Fruit fly (Drosophila melanogaster): ENCODE data around the gene Gyc32E.

Gyc32E gene

DNA sequence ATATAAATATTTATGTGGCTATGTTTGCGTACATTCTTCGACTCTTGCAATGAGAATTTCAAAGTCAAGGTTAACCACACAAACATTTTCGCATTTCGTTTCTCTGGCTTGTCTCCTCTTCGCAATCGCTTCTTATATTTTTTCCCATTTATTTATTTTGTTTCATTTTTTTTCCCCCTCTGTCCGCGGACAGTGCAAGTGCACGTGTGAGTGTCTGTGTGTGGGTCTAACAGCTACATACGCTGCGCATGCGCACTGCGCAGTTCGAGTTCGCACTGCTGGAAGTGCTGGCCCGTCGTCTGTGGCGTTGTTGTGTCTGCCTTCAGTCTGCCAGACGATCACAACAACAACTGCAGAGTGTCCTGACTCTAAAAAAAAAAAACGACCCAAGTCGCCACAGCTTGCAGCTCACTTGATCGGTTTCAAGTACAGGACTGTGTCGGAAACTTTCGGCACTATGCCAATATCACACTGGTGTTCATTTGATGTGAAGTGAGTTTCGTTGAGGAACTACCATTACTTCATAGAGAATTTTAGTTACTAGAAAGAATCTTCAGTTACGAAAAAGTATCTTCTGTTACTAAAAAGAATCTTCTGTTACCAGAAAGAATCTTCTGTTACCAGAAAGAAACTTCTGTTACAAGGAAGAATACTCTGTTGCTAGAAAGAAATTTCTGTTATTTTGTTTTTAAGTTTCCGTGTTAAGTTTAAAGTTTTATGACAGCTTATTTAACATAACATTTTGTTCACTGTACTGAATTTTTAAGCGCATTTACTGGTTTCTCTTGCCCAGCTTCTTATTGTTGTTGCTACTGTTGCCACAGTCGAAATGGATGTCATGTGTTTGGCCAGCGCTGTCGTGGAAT is 26.7 kb upstream of the Gyc32E start:
- TF ChIP-seq CG11617 (GFP tag; optimal IDR thresholded peaks at IDR 0.05) = no peak
- TF ChIP-seq Clk (GFP tag; optimal IDR thresholded peaks at IDR 0.05) = no peak
- no peak for TF ChIP-seq Mnt (GFP tag; optimal IDR thresholded peaks at IDR 0.05)
- TF ChIP-seq Crg-1 (GFP tag; optimal IDR thresholded peaks at IDR 0.05) = no peak
- TF ChIP-seq Hr96 (GFP tag; optimal IDR thresholded peaks at IDR 0.05) = no peak
- TF ChIP-seq toe (GFP tag; optimal IDR thresholded peaks at IDR 0.05) = no peak
- no peak for TF ChIP-seq CG33017 (tag; optimal IDR thresholded peaks at IDR 0.05)
- no peak for TF ChIP-seq CG7101 (tag; optimal IDR thresholded peaks at IDR 0.05)
- no peak for TF ChIP-seq bab1 (GFP tag; optimal IDR thresholded peaks at IDR 0.05)
- no peak for TF ChIP-seq CG7045 (GFP tag; optimal IDR thresholded peaks at IDR 0.05)
- no peak for TF ChIP-seq cnc (optimal IDR thresholded peaks at IDR 0.05)
- TF ChIP-seq ovo (GFP tag; optimal IDR thresholded peaks at IDR 0.05) = no peak

DNA sequence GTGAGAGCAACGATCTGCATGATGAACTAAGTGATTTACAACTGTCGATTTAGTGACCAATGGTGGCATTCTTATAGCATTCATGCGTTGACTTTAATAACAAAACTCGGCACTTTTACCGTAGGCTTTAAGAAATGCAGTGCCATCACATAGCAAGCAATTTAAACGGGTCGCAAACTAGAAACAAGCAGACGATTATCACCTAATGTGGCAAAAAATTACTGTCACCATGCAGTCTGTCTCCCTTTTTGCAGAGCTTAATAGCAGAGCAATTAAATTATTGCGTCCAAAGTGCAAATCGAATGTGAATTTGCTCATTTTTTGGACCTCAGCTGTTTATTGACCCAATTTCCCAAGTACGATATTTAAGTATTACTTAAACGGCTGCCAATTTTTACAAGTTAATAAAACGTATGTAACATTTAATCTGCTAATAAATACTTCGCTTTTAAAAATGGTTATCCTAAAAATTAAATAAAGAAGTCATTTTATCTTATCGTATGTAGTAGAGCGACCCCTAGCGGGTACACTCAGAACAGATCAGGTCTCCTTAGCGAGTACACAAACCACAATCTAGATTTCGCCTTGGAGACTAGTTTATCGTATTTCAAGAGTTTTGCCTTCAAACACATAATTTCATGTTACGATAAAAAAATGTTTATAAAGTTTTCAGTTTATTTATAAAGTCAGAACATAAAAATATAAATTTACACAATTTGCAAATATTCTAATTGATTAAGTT is 22.9 kb upstream of the Gyc32E start, which contains the start of gene Vm32E:
TSS of gene Vm32E (minus strand) at position 51 of the 742 bp plus-strand sequence.
- TF ChIP-seq CG14711 (tag; optimal IDR thresholded peaks at IDR 0.05) = no peak
- peak; percentile 89 for TF ChIP-seq tj (GFP tag; optimal IDR thresholded peaks at IDR 0.05)
- TF ChIP-seq CG5204 (GFP tag; optimal IDR thresholded peaks at IDR 0.05) = no peak
- TF ChIP-seq kay (GFP tag; ENCODE audit: borderline replicate concordance) = peak; percentile 50
- TF ChIP-seq bab1 (GFP tag; optimal IDR thresholded peaks at IDR 0.05) = no peak
- TF ChIP-seq Clk (GFP tag; optimal IDR thresholded peaks at IDR 0.05) = no peak
- TF ChIP-seq CG7045 (GFP tag; optimal IDR thresholded peaks at IDR 0.05) = no peak
- no peak for TF ChIP-seq pad (GFP tag; optimal IDR thresholded peaks at IDR 0.05)
- TF ChIP-seq Mnt (GFP tag; optimal IDR thresholded peaks at IDR 0.05) = no peak

DNA sequence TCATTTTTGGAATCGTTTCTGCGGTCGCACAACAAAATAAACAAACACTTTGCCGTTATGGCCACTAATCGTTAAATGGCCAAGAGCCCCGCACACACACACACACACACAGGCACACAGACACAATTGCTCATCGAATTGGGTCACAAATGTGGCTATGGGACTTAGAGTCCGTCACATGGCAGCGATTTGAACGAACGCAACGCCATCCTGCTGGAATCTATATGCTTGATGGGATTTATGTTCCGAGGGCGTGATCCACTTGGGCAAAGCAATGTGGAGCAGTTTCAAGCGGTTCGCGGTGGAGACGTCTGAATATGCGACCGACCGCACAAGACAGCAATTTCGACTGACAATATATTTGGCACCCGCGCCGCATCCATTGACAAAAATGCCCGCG is 21.6 kb upstream of the Gyc32E start:
- TF ChIP-seq CG14711 (tag; optimal IDR thresholded peaks at IDR 0.05) (no peak), cnc (optimal IDR thresholded peaks at IDR 0.05) (no peak), CG7101 (tag; optimal IDR thresholded peaks at IDR 0.05) (no peak), Clk (GFP tag; optimal IDR thresholded peaks at IDR 0.05) (no peak), Crg-1 (GFP tag; optimal IDR thresholded peaks at IDR 0.05) (no peak), ovo (GFP tag; optimal IDR thresholded peaks at IDR 0.05) (no peak), pad (GFP tag; optimal IDR thresholded peaks at IDR 0.05) (no peak), kay (GFP tag; ENCODE audit: borderline replicate concordance) (no peak)

DNA sequence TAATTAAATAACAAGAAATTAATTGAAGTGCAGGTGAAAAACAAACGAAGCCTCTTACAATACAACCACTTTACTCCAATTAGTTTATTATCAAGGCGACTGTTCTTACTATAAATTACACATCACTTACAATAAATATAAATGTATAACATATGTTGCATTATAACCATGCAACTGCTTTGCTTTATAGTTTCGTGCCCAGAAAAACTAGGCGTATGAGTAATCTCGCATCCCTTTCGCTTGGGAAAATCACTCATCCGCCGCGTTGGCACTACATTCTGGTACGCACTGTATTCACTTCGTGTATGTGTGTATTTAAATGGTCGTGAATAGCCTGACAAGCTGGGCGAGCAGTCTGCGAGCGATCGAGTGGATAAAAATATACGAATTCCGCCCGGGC is 21.0 kb upstream of the Gyc32E start:
- TF ChIP-seq Hr96 (GFP tag; optimal IDR thresholded peaks at IDR 0.05) (no peak), bab1 (GFP tag; optimal IDR thresholded peaks at IDR 0.05) (no peak), Mnt (GFP tag; optimal IDR thresholded peaks at IDR 0.05) (no peak), cnc (optimal IDR thresholded peaks at IDR 0.05) (no peak), CG5204 (GFP tag; optimal IDR thresholded peaks at IDR 0.05) (no peak), CG33017 (tag; optimal IDR thresholded peaks at IDR 0.05) (no peak), tj (GFP tag; optimal IDR thresholded peaks at IDR 0.05) (no peak), CG1620 (GFP tag; optimal IDR thresholded peaks at IDR 0.05) (no peak), toe (GFP tag; optimal IDR thresholded peaks at IDR 0.05) (no peak), cic (GFP tag; optimal IDR thresholded peaks at IDR 0.05) (no peak)

- TF ChIP-seq Crg-1 (GFP tag; optimal IDR thresholded peaks at IDR 0.05) = no peak
- TF ChIP-seq ovo (GFP tag; optimal IDR thresholded peaks at IDR 0.05) = no peak
- TF ChIP-seq pad (GFP tag; optimal IDR thresholded peaks at IDR 0.05) = peak; percentile 22
- peak; percentile 95 for TF ChIP-seq tj (GFP tag; optimal IDR thresholded peaks at IDR 0.05)
Observed at dm6 chr2L:11168684-11169549, 20.0 kb upstream of the Gyc32E start.

- TF ChIP-seq kay (GFP tag; ENCODE audit: borderline replicate concordance) (peak; percentile 11), cnc (optimal IDR thresholded peaks at IDR 0.05) (no peak)
Observed at dm6 chr2L:11167997-11168396, 19.1 kb upstream of the Gyc32E start.

Measured in whole organism, adult.